Worm (Caenorhabditis elegans): ENCODE results near the gene C30B5.2.

C30B5.2 gene

ce11 chrII:6192484-6192883, 4.5 kb upstream of the C30B5.2 start, which contains the start of gene cpb-2:
Gene cpb-2, plus strand, starts transcription at chrII:6192784.
- TF ChIP-seq skn-1 (tag; optimal IDR thresholded peaks at IDR 0.05): no peak
- no peak for TF ChIP-seq pha-4 (tag; optimal IDR thresholded peaks at IDR 0.05)
- no peak for TF ChIP-seq lin-39 (tag; optimal IDR thresholded peaks at IDR 0.05)

ce11 chrII:6198468-6198867, 1.5 kb downstream of the C30B5.2 start, which contains the start of gene szy-4:
Gene szy-4, plus strand, starts transcription at chrII:6198696.
- TF ChIP-seq nfya-1 (tag; optimal IDR thresholded peaks at IDR 0.05; ENCODE audit: insufficient read depth) (no peak), ZK546.5 (tag; optimal IDR thresholded peaks at IDR 0.05) (no peak), jun-1 (tag; optimal IDR thresholded peaks at IDR 0.05) (no peak), hmg-11 (tag; optimal IDR thresholded peaks at IDR 0.05) (no peak), nhr-76 (tag; optimal IDR thresholded peaks at IDR 0.05) (no peak), nhr-43 (tag; optimal IDR thresholded peaks at IDR 0.05; ENCODE audit: poor library complexity, severe bottlenecking) (no peak), lsy-12 (tag; optimal IDR thresholded peaks at IDR 0.05) (no peak), nhr-12 (tag; optimal IDR thresholded peaks at IDR 0.05) (no peak), nhr-25 (tag; optimal IDR thresholded peaks at IDR 0.05) (no peak), mdl-1 (tag; optimal IDR thresholded peaks at IDR 0.05) (no peak), elt-1 (tag; optimal IDR thresholded peaks at IDR 0.05) (no peak), nhr-77 (tag; optimal IDR thresholded peaks at IDR 0.05) (no peak), lin-39 (tag; optimal IDR thresholded peaks at IDR 0.05) (no peak), nhr-67 (tag; optimal IDR thresholded peaks at IDR 0.05) (no peak), ceh-16 (tag; optimal IDR thresholded peaks at IDR 0.05) (no peak), egl-5 (tag; optimal IDR thresholded peaks at IDR 0.05) (no peak), ceh-82 (tag; optimal IDR thresholded peaks at IDR 0.05) (no peak), nhr-28 (tag; optimal IDR thresholded peaks at IDR 0.05) (no peak), unc-39 (tag; optimal IDR thresholded peaks at IDR 0.05) (no peak)

- TF ChIP-seq zag-1 (tag; optimal IDR thresholded peaks at IDR 0.05): no peak
- no peak for TF ChIP-seq mml-1 (tag; optimal IDR thresholded peaks at IDR 0.05)
- no peak for TF ChIP-seq nhr-12 (tag; optimal IDR thresholded peaks at IDR 0.05)
- TF ChIP-seq nhr-28 (tag; optimal IDR thresholded peaks at IDR 0.05): no peak
- no peak for TF ChIP-seq ZK546.5 (tag; optimal IDR thresholded peaks at IDR 0.05)
- TF ChIP-seq nhr-43 (tag; optimal IDR thresholded peaks at IDR 0.05; ENCODE audit: poor library complexity, severe bottlenecking): no peak
- TF ChIP-seq mdl-1 (tag; optimal IDR thresholded peaks at IDR 0.05): no peak
These were observed 2.0 kb downstream of the C30B5.2 start for ce11 chrII:6199010-6199409.

- TF ChIP-seq daf-12 (tag; optimal IDR thresholded peaks at IDR 0.05) (no peak), ceh-9 (tag; optimal IDR thresholded peaks at IDR 0.05) (no peak), nhr-23 (tag; optimal IDR thresholded peaks at IDR 0.05) (no peak), ama-1 (optimal IDR thresholded peaks at IDR 0.05) (no peak), pha-4 (tag; optimal IDR thresholded peaks at IDR 0.05) (no peak), elt-3 (tag; optimal IDR thresholded peaks at IDR 0.05) (no peak), ztf-11 (tag; optimal IDR thresholded peaks at IDR 0.05) (no peak), tbx-2 (tag; optimal IDR thresholded peaks at IDR 0.05) (no peak), fos-1 (tag; optimal IDR thresholded peaks at IDR 0.05) (no peak), zag-1 (tag; optimal IDR thresholded peaks at IDR 0.05) (no peak), eor-1 (tag; optimal IDR thresholded peaks at IDR 0.05) (no peak), R02D3.7 (tag; optimal IDR thresholded peaks at IDR 0.05) (no peak), ceh-82 (tag; optimal IDR thresholded peaks at IDR 0.05) (no peak), mml-1 (tag; optimal IDR thresholded peaks at IDR 0.05) (no peak), hmg-11 (tag; optimal IDR thresholded peaks at IDR 0.05) (no peak), egl-5 (tag; optimal IDR thresholded peaks at IDR 0.05) (no peak)
These were observed 5.9 kb downstream of the C30B5.2 start, which contains the start of gene C30B5.17 for ce11 chrII:6202910-6203309. Gene C30B5.17, minus strand, starts transcription at chrII:6203010.

ce11 chrII:6207252-6207651, 10.3 kb downstream of the C30B5.2 start:
- no peak for TF ChIP-seq R02D3.7 (tag; optimal IDR thresholded peaks at IDR 0.05)
- peak; percentile 71 for TF ChIP-seq fkh-10 (GFP tag; optimal IDR thresholded peaks at IDR 0.05)

ce11 chrII:6208116-6208515, 11.1 kb downstream of the C30B5.2 start, which contains the start of gene daf-37:
Gene daf-37, minus strand, starts transcription at chrII:6208216.
- TF ChIP-seq ceh-16 (tag; optimal IDR thresholded peaks at IDR 0.05) (no peak), ceh-28 (tag; optimal IDR thresholded peaks at IDR 0.05) (no peak), mdl-1 (tag; optimal IDR thresholded peaks at IDR 0.05) (no peak), ZK546.5 (tag; optimal IDR thresholded peaks at IDR 0.05) (no peak), ceh-9 (tag; optimal IDR thresholded peaks at IDR 0.05) (no peak), nfya-1 (tag; optimal IDR thresholded peaks at IDR 0.05; ENCODE audit: insufficient read depth) (no peak), nhr-12 (tag; optimal IDR thresholded peaks at IDR 0.05) (no peak), hmg-11 (tag; optimal IDR thresholded peaks at IDR 0.05) (no peak), nhr-23 (tag; optimal IDR thresholded peaks at IDR 0.05) (no peak), snpc-4 (tag; optimal IDR thresholded peaks at IDR 0.05) (no peak), lsy-12 (tag; optimal IDR thresholded peaks at IDR 0.05) (no peak), ztf-11 (tag; optimal IDR thresholded peaks at IDR 0.05) (no peak), aly-2 (tag; optimal IDR thresholded peaks at IDR 0.05) (no peak)
